Fruit fly (Drosophila melanogaster) whole organism, embryonic: Measurements from ENCODE around the gene CG31287.

Experiments used
- Ada2b ChIP-seq: fragments of 200-800 bp; sonication (Bioruptor generic); IDR thresholded peaks from 2 replicates; pipeline ENCODE4 v1.3.6; 2022; ENCODE audit warnings: missing biosample characterization, missing genetic modification characterization
- Asciz ChIP-seq: fragments of 200-800 bp; sonication (Bioruptor generic); optimal IDR thresholded peaks from 2 replicates; lab custom pipeline; 2017; ENCODE audit warnings: missing biosample characterization, mild to moderate bottlenecking, missing genetic modification characterization, missing genetic modification reagents
- C15 ChIP-seq: fragments of 200-800 bp; sonication (Bioruptor generic); IDR thresholded peaks from 3 replicates; pipeline ENCODE4 v1.3.6; 2022; ENCODE audit warnings: missing biosample characterization, missing genetic modification characterization
- CG10209 ChIP-seq: fragments of 200-800 bp; sonication (Bioruptor generic); optimal IDR thresholded peaks from 3 replicates; lab custom pipeline; 2017; ENCODE audit warnings: missing biosample characterization, mild to moderate bottlenecking, missing genetic modification characterization, missing genetic modification reagents
- CG10462 ChIP-seq: fragments of 200-800 bp; sonication (Bioruptor generic); optimal IDR thresholded peaks from 2 replicates; lab custom pipeline; 2016; ENCODE audit warnings: missing biosample characterization, missing genetic modification characterization
- CG10543 ChIP-seq: fragments of 200-800 bp; sonication (Bioruptor generic); optimal IDR thresholded peaks from 3 replicates; lab custom pipeline; 2017; ENCODE audit warnings: missing biosample characterization, mild to moderate bottlenecking, missing genetic modification characterization, moderate library complexity
- CG10654 ChIP-seq: fragments of 200-800 bp; sonication (Bioruptor generic); optimal IDR thresholded peaks from 2 replicates; lab custom pipeline; 2016; ENCODE audit warnings: missing biosample characterization, missing genetic modification characterization
- CG11456 ChIP-seq: fragments of 200-800 bp; sonication (Bioruptor generic); IDR thresholded peaks from 3 replicates; pipeline ENCODE4 v1.3.6; 2022; ENCODE audit warnings: missing biosample characterization, missing genetic modification characterization
- CG11504 ChIP-seq: fragments of 200-800 bp; sonication (Bioruptor generic); optimal IDR thresholded peaks from 3 replicates; lab custom pipeline; 2019; ENCODE audit warnings: missing biosample characterization, mild to moderate bottlenecking, missing genetic modification characterization, moderate library complexity
- CG12071 ChIP-seq: fragments of 200-800 bp; sonication (Bioruptor generic); optimal IDR thresholded peaks from 3 replicates; lab custom pipeline; 2018; ENCODE audit warnings: missing biosample characterization, mild to moderate bottlenecking, missing genetic modification characterization
- CG1529 ChIP-seq: fragments of 200-800 bp; sonication (Bioruptor generic); optimal IDR thresholded peaks from 3 replicates; lab custom pipeline; 2018; ENCODE audit warnings: missing biosample characterization, missing genetic modification characterization
- CG15514 ChIP-seq: fragments of 200-800 bp; sonication (Bioruptor generic); optimal IDR thresholded peaks from 3 replicates; lab custom pipeline; 2017; ENCODE audit warnings: missing biosample characterization, missing genetic modification characterization, mild to moderate bottlenecking, moderate library complexity, missing genetic modification reagents
- CG1647 ChIP-seq: fragments of 200-800 bp; sonication (Bioruptor generic); optimal IDR thresholded peaks from 3 replicates; lab custom pipeline; 2016; ENCODE audit warnings: missing biosample characterization, missing genetic modification characterization
- CG17802 ChIP-seq: fragments of 200-800 bp; sonication (Bioruptor generic); optimal IDR thresholded peaks from 2 replicates; lab custom pipeline; 2018; ENCODE audit warnings: missing biosample characterization, mild to moderate bottlenecking, missing genetic modification characterization, moderate library complexity
- CG18476 ChIP-seq: fragments of 200-800 bp; sonication (Bioruptor generic); optimal IDR thresholded peaks from 2 replicates; lab custom pipeline; 2016; ENCODE audit warnings: missing biosample characterization, mild to moderate bottlenecking, missing genetic modification characterization
- CG2712 ChIP-seq: fragments of 200-800 bp; optimal IDR thresholded peaks from 3 replicates; lab custom pipeline; 2019; ENCODE audit warnings: missing biosample characterization, mild to moderate bottlenecking, missing genetic modification characterization, moderate library complexity
- CG3163 ChIP-seq: fragments of 200-800 bp; sonication (Bioruptor generic); optimal IDR thresholded peaks from 3 replicates; lab custom pipeline; 2016; ENCODE audit warnings: missing biosample characterization, missing genetic modification characterization
- CG34376 ChIP-seq: fragments of 200-800 bp; sonication (Bioruptor generic); optimal IDR thresholded peaks from 2 replicates; lab custom pipeline; 2018; ENCODE audit warnings: missing biosample characterization, mild to moderate bottlenecking, missing genetic modification characterization
- CG3726 ChIP-seq: fragments of 200-800 bp; sonication (Bioruptor generic); IDR thresholded peaks from 3 replicates; pipeline ENCODE4, ENCODE4 v1.3.6; 2022; ENCODE audit warnings: missing biosample characterization, missing genetic modification characterization
- CG43689 ChIP-seq: fragments of 200-800 bp; sonication (Bioruptor generic); IDR thresholded peaks from 2 replicates; pipeline ENCODE4 v1.3.6; 2022; ENCODE audit warnings: missing biosample characterization, missing genetic modification characterization
- CG4404 ChIP-seq: fragments of 200-800 bp; sonication (Bioruptor generic); IDR thresholded peaks from 2 replicates; pipeline ENCODE4 v1.3.6; 2022; ENCODE audit warnings: missing biosample characterization, missing genetic modification characterization
- CG5245 ChIP-seq: fragments of 200-800 bp; sonication (Bioruptor generic); optimal IDR thresholded peaks from 3 replicates; lab custom pipeline; 2016; ENCODE audit warnings: missing biosample characterization, missing genetic modification characterization
- CG7357 ChIP-seq: fragments of 200-800 bp; sonication (Bioruptor generic); IDR thresholded peaks from 3 replicates; pipeline ENCODE4 v1.3.6; 2022; ENCODE audit warnings: missing biosample characterization, missing genetic modification characterization
- CG8388 ChIP-seq: fragments of 200-800 bp; sonication (Bioruptor generic); optimal IDR thresholded peaks from 2 replicates; lab custom pipeline; 2019; ENCODE audit warnings: missing biosample characterization, mild to moderate bottlenecking, missing genetic modification characterization, moderate library complexity
- Doc3 ChIP-seq: fragments of 200-800 bp; sonication (Bioruptor generic); IDR thresholded peaks from 3 replicates; pipeline ENCODE4 v1.3.6; 2022; ENCODE audit warnings: missing biosample characterization, missing genetic modification characterization; ENCODE audit not compliant: partially characterized antibody
- HHEX ChIP-seq: fragments of 200-800 bp; sonication (Bioruptor generic); optimal IDR thresholded peaks from 3 replicates; lab custom pipeline; 2017; ENCODE audit warnings: missing biosample characterization, mild to moderate bottlenecking, missing genetic modification characterization, missing genetic modification reagents
- Mes4 ChIP-seq: fragments of 200-800 bp; sonication (Bioruptor generic); optimal IDR thresholded peaks from 2 replicates; lab custom pipeline; 2016; ENCODE audit warnings: missing biosample characterization, missing genetic modification characterization
- Oaz ChIP-seq: fragments of 200-800 bp; sonication (Bioruptor generic); IDR thresholded peaks from 2 replicates; pipeline ENCODE4 v1.3.6; 2022; ENCODE audit warnings: missing biosample characterization, missing genetic modification characterization
- Sin3A ChIP-seq: fragments of >200 bp; optimal IDR thresholded peaks from 2 replicates; lab custom pipeline; 2018
- Sry-β ChIP-seq: fragments of 200-800 bp; sonication (Bioruptor generic); optimal IDR thresholded peaks from 2 replicates; lab custom pipeline; 2018; ENCODE audit warnings: missing biosample characterization, mild to moderate bottlenecking, missing genetic modification characterization, moderate library complexity
- ac ChIP-seq: fragments of 200-800 bp; sonication (Bioruptor generic); optimal IDR thresholded peaks from 3 replicates; lab custom pipeline; 2017; ENCODE audit warnings: missing biosample characterization, mild to moderate bottlenecking, missing genetic modification characterization
- crc ChIP-seq: fragments of 200-800 bp; sonication (Bioruptor generic); optimal IDR thresholded peaks from 2 replicates; lab custom pipeline; 2016; ENCODE audit warnings: missing biosample characterization, missing genetic modification characterization
- crp ChIP-seq, 2 experiments: fragments of 200-800 bp; sonication (Bioruptor generic); optimal IDR thresholded peaks; 2 replicates in 1 of 2; 3 replicates in 1 of 2; lab custom pipeline; 2017; ENCODE audit warnings: missing biosample characterization in 2 of 2, missing genetic modification characterization in 2 of 2, mild to moderate bottlenecking in 1 of 2, moderate library complexity in 1 of 2
- da ChIP-seq: fragments of 200-800 bp; sonication (Bioruptor generic); optimal IDR thresholded peaks from 2 replicates; lab custom pipeline; 2016; ENCODE audit warnings: missing biosample characterization, missing genetic modification characterization
- disco-r ChIP-seq: fragments of 200-800 bp; sonication (Bioruptor generic); optimal IDR thresholded peaks from 2 replicates; lab custom pipeline; 2016; ENCODE audit warnings: missing biosample characterization, missing genetic modification characterization
- eve ChIP-seq, 2 experiments: fragments of >200 bp; optimal IDR thresholded peaks; 2 replicates each; lab custom pipeline; 2017; ENCODE audit warnings: missing biosample characterization in 2 of 2, missing genetic modification characterization in 2 of 2
- fd3F ChIP-seq: fragments of 200-800 bp; sonication (Bioruptor generic); optimal IDR thresholded peaks from 2 replicates; lab custom pipeline; 2018; ENCODE audit warnings: missing biosample characterization, mild to moderate bottlenecking, missing genetic modification characterization, moderate library complexity
- ftz-f1 ChIP-seq: fragments of 200-800 bp; sonication (Bioruptor generic); optimal IDR thresholded peaks from 2 replicates; lab custom pipeline; 2016; ENCODE audit warnings: missing biosample characterization, missing genetic modification characterization
- gcm2 ChIP-seq: fragments of 200-800 bp; sonication (Bioruptor generic); optimal IDR thresholded peaks from 2 replicates; lab custom pipeline; 2016; ENCODE audit warnings: missing biosample characterization, missing genetic modification characterization
- jigr1 ChIP-seq: fragments of 200-800 bp; sonication (Bioruptor generic); IDR thresholded peaks from 3 replicates; pipeline ENCODE4 v1.3.6; 2022; ENCODE audit warnings: missing biosample characterization, missing genetic modification characterization
- kni ChIP-seq: fragments of 200-800 bp; sonication (Bioruptor generic); optimal IDR thresholded peaks from 3 replicates; lab custom pipeline; 2017; ENCODE audit warnings: mild to moderate bottlenecking, missing biosample characterization, missing genetic modification reagents, missing genetic modification characterization
- mirr ChIP-seq: fragments of 200-800 bp; sonication (Bioruptor generic); optimal IDR thresholded peaks from 3 replicates; lab custom pipeline; 2018; ENCODE audit warnings: missing biosample characterization, mild to moderate bottlenecking, missing genetic modification characterization
- nau ChIP-seq: fragments of 200-800 bp; sonication (Bioruptor generic); optimal IDR thresholded peaks from 3 replicates; lab custom pipeline; 2017; ENCODE audit warnings: missing biosample characterization, mild to moderate bottlenecking, missing genetic modification characterization, missing genetic modification reagents
- oc ChIP-seq: fragments of 200-800 bp; sonication (Bioruptor generic); optimal IDR thresholded peaks from 2 replicates; lab custom pipeline; 2018; ENCODE audit warnings: missing biosample characterization, mild to moderate bottlenecking, missing genetic modification characterization, moderate library complexity
- org-1 ChIP-seq: fragments of 200-800 bp; sonication (Bioruptor generic); optimal IDR thresholded peaks from 2 replicates; lab custom pipeline; 2017; ENCODE audit warnings: missing biosample characterization, missing genetic modification characterization
- rib ChIP-seq: fragments of 200-800 bp; sonication (Bioruptor generic); IDR thresholded peaks from 2 replicates; pipeline ENCODE4 v1.3.6; 2022; ENCODE audit warnings: missing biosample characterization, missing genetic modification characterization
- sc ChIP-seq, 3 experiments: fragments of >200 bp in 2 of 3; fragments of 200-800 bp in 1 of 3; sonication (Bioruptor generic) in 1 of 3; optimal IDR thresholded peaks; 2 replicates in 2 of 3; 3 replicates in 1 of 3; lab custom pipeline; 2017; ENCODE audit warnings: mild to moderate bottlenecking in 1 of 3, missing biosample characterization in 1 of 3, missing genetic modification characterization in 1 of 3, missing genetic modification reagents in 1 of 3
- sima ChIP-seq: fragments of 200-800 bp; sonication (Bioruptor generic); optimal IDR thresholded peaks from 2 replicates; lab custom pipeline; 2016; ENCODE audit warnings: missing biosample characterization, missing genetic modification characterization
- sisA ChIP-seq: fragments of 200-800 bp; sonication (Bioruptor generic); IDR thresholded peaks from 2 replicates; pipeline ENCODE4 v1.3.6; 2022; ENCODE audit warnings: missing biosample characterization, missing genetic modification characterization
- tx ChIP-seq: fragments of 200-800 bp; sonication (Bioruptor generic); optimal IDR thresholded peaks from 2 replicates; lab custom pipeline; 2016; ENCODE audit warnings: missing biosample characterization, missing genetic modification characterization
- vfl ChIP-seq: fragments of 200-800 bp; sonication (Bioruptor generic); optimal IDR thresholded peaks from 2 replicates; lab custom pipeline; 2016; ENCODE audit warnings: missing biosample characterization, missing genetic modification characterization

The CG31287 gene

DNA sequence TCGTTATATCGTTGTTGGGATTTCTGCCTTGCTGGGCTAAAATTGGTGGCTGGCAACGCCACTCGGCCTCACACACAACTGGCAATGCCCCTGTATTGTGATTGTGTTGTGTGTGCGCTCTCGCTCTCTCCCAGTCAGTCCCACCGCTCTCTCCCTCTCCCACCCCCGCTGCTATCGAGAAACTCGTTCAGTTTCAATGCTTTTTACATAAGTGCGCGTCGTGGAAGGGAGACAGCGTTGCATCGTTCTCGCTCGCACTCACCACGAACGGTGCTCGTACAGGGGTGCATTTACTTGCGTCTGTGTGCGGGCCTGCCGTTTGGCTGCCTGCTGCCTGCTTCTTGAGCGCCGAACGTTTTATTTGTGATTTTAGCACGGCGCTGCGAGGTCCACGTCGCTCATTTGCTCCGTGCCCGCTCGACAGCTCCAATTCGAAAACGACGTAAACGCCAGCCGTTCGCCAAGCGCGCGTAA is 39.3 kb downstream of the CG31287 start (continued):
- peak; percentile 42 for TF ChIP-seq CG3163 (GFP tag; lab: Kevin White, UChicago)
- TF ChIP-seq C15 (GFP tag; lab: Robert Waterston, UW), result no peak
- peak; percentile 4 for TF ChIP-seq CG5245 (GFP tag; lab: Kevin White, UChicago)
- TF ChIP-seq rib (GFP tag; lab: Robert Waterston, UW), result no peak
- no peak for TF ChIP-seq CG10654 (GFP tag; lab: Kevin White, UChicago)
- peak; percentile 64 for TF ChIP-seq nau (GFP tag; lab: Kevin White, UChicago)
- peak; percentile 47 for TF ChIP-seq da (GFP tag; lab: Kevin White, UChicago)
- no peak for TF ChIP-seq sc (optimal IDR thresholded peaks at IDR 0.05; lab: Kevin White, UChicago)
- TF ChIP-seq sc (GFP tag; optimal IDR thresholded peaks at IDR 0.05; lab: Kevin White, UChicago), result no peak
- TF ChIP-seq sisA (GFP tag; lab: Robert Waterston, UW), result no peak
- TF ChIP-seq CG11504, result peak; percentile 34
- peak; percentile 8 for TF ChIP-seq Asciz (GFP tag; lab: Kevin White, UChicago)
- no peak for TF ChIP-seq CG4404
- TF ChIP-seq Mes4 (GFP tag; lab: Kevin White, UChicago), result peak; percentile 1
- no peak for TF ChIP-seq crc (GFP tag; lab: Kevin White, UChicago)
- TF ChIP-seq vfl (GFP tag; lab: Kevin White, UChicago), result no peak
- TF ChIP-seq jigr1 (GFP tag; lab: Robert Waterston, UW), result no peak
- TF ChIP-seq CG1647 (GFP tag; lab: Kevin White, UChicago), result peak; percentile 39
- TF ChIP-seq sima (GFP tag; lab: Kevin White, UChicago), result no peak
- TF ChIP-seq CG7357 (GFP tag; lab: Robert Waterston, UW), result no peak
- TF ChIP-seq CG1529 (GFP tag; lab: Kevin White, UChicago), result no peak
- TF ChIP-seq CG2712 (tag; lab: Kevin White, UChicago), result peak; percentile 28
- TF ChIP-seq Oaz (GFP tag; lab: Robert Waterston, UW), result no peak
- no peak for TF ChIP-seq CG43689 (GFP tag; lab: Robert Waterston, UW)
- TF ChIP-seq ac (GFP tag; lab: Kevin White, UChicago), result peak; percentile 54
- TF ChIP-seq crp (GFP tag; optimal IDR thresholded peaks at IDR 0.05; lab: Kevin White, UChicago), result peak in 1 of 2 experiments; percentile 41
- TF ChIP-seq ftz-f1 (GFP tag; lab: Kevin White, UChicago), result peak; percentile 98
- TF ChIP-seq CG3726 (GFP tag; lab: Robert Waterston, UW), result no peak
- TF ChIP-seq org-1, result peak; percentile 21
- TF ChIP-seq oc, result peak; percentile 84
- no peak for TF ChIP-seq CG17802 (tag; lab: Kevin White, UChicago)
- TF ChIP-seq Sin3A (lab: Kevin White, UChicago), result no peak
- no peak for TF ChIP-seq HHEX (GFP tag; lab: Kevin White, UChicago)
- peak; percentile 65 for TF ChIP-seq CG15514
- TF ChIP-seq kni (GFP tag; lab: Kevin White, UChicago), result peak; percentile 100
- TF ChIP-seq CG11456 (GFP tag; lab: Robert Waterston, UW), result no peak
- no peak for TF ChIP-seq eve (GFP tag; optimal IDR thresholded peaks at IDR 0.05; lab: Kevin White, UChicago)
- no peak for TF ChIP-seq CG18476 (GFP tag; lab: Kevin White, UChicago)
- no peak for TF ChIP-seq CG8388 (GFP tag; lab: Kevin White, UChicago)
- TF ChIP-seq Sry-β (GFP tag; lab: Kevin White, UChicago), result no peak
- TF ChIP-seq CG10543 (GFP tag; lab: Kevin White, UChicago), result peak; percentile 100
- no peak for TF ChIP-seq gcm2
- no peak for TF ChIP-seq Ada2b
- no peak for TF ChIP-seq Doc3 (GFP tag; lab: Robert Waterston, UW)
- peak; percentile 52 for TF ChIP-seq CG12071 (GFP tag; lab: Kevin White, UChicago)
- TF ChIP-seq mirr, result peak; percentile 91
- TF ChIP-seq fd3F (GFP tag; lab: Kevin White, UChicago), result no peak
- peak; percentile 26 for TF ChIP-seq CG10462 (GFP tag; lab: Kevin White, UChicago)
- TF ChIP-seq CG34376 (GFP tag; lab: Kevin White, UChicago), result peak; percentile 93
- peak; percentile 60 for TF ChIP-seq CG10209 (GFP tag; lab: Kevin White, UChicago)
- no peak for TF ChIP-seq tx
- no peak for TF ChIP-seq disco-r (GFP tag; lab: Kevin White, UChicago)
